Worm (Caenorhabditis elegans) whole organism, L2 larva: ENCODE measurements around the gene C35D10.17.

Experiments used
- C34F6.9 ChIP-seq: fragments of 150-350 bp; optimal IDR thresholded peaks from 2 replicates; lab custom pipeline; 2014; ENCODE audit warnings: missing biosample characterization, missing genetic modification characterization
- aly-2 ChIP-seq: fragments of 150-350 bp; optimal IDR thresholded peaks from 2 replicates; lab custom pipeline; 2014; ENCODE audit warnings: missing biosample characterization, missing genetic modification characterization
- ama-1 ChIP-seq: fragments of 150-350 bp; optimal IDR thresholded peaks from 2 replicates; lab custom pipeline; 2018; ENCODE audit warnings: inconsistent platforms
- blmp-1 ChIP-seq: sonication (generic microtip); optimal IDR thresholded peaks from 2 replicates; lab custom pipeline; 2017; ENCODE audit warnings: missing genetic modification characterization, mild to moderate bottlenecking, missing compliant biosample characterization, antibody characterized with exemption, moderate library complexity; ENCODE audit not compliant: insufficient read depth
- crh-2 ChIP-seq: sonication (generic microtip); optimal IDR thresholded peaks from 2 replicates; lab custom pipeline; 2017; ENCODE audit warnings: missing biosample characterization, missing genetic modification characterization
- lin-13 ChIP-seq: fragments of 150-350 bp; optimal IDR thresholded peaks from 2 replicates; lab custom pipeline; 2014; ENCODE audit warnings: missing biosample characterization, missing genetic modification reagents, missing genetic modification characterization
- mdl-1 ChIP-seq, 2 experiments: fragments of 150-350 bp in 1 of 2; sonication (generic microtip) in 1 of 2; optimal IDR thresholded peaks; 2 replicates each; lab custom pipeline; 2017; ENCODE audit warnings: missing biosample characterization in 2 of 2, missing genetic modification characterization in 2 of 2
- peb-1 ChIP-seq: fragments of 150-350 bp; optimal IDR thresholded peaks from 2 replicates; lab custom pipeline; 2014; ENCODE audit warnings: missing biosample characterization, missing genetic modification characterization

Gene C35D10.17

DNA sequence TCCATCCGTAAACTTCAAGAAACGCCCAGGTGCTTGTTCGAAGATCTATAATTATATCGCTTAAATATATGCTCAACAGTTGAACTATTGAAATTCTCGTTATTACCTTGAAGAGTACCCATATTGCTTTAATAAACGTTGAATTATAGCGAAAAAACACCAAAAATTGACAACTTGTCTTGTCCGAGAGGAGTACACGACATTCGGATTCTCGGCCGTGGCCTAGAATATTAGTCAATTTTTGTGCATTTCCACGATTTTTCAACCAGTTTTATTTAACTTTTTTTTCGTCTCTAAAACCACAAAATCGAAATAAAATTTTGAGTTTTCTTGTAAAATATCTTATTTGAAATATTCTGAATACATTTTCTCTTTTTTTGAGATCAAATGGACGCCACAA lies 45.5 kb downstream of the C35D10.17 start, which contains the start of the genes F26F4.9 and cee-1 (continued):
- TF ChIP-seq aly-2 = no peak
- TF ChIP-seq peb-1 (tag; lab: Kevin White, UChicago) = no peak
- TF ChIP-seq mdl-1 (tag; optimal IDR thresholded peaks at IDR 0.05; lab: Kevin White, UChicago) = no peak
- peak; percentile 66 for TF ChIP-seq crh-2 (tag; lab: Kevin White, UChicago)
- TF ChIP-seq ama-1 (lab: Kevin White, UChicago) = no peak
- TF ChIP-seq lin-13 (GFP tag; lab: Kevin White, UChicago) = peak; percentile 41
- TF ChIP-seq, all 48 proteins: peak for 11

- no peak for TF ChIP-seq blmp-1 (tag; lab: Kevin White, UChicago)
- TF ChIP-seq C34F6.9 (tag; lab: Kevin White, UChicago) = no peak
Measured at ce11 chrIII:4913736-4914135, 46.9 kb downstream of the C35D10.17 start.
